Worm (Caenorhabditis elegans) whole organism, midembryonic: ENCODE measurements around the gene hrg-4.

Source experiments
- cog-1 ChIP-seq: sonication (generic microtip); optimal IDR thresholded peaks from 2 replicates; lab custom pipeline; 2016; ENCODE audit warnings: missing genetic modification characterization, missing compliant biosample characterization
- med-1 ChIP-seq: sonication (generic microtip); optimal IDR thresholded peaks from 2 replicates; lab custom pipeline; 2017; ENCODE audit warnings: missing genetic modification characterization, mild to moderate bottlenecking, missing compliant biosample characterization, antibody characterized with exemption, missing genetic modification reagents; ENCODE audit not compliant: insufficient read depth

DNA sequence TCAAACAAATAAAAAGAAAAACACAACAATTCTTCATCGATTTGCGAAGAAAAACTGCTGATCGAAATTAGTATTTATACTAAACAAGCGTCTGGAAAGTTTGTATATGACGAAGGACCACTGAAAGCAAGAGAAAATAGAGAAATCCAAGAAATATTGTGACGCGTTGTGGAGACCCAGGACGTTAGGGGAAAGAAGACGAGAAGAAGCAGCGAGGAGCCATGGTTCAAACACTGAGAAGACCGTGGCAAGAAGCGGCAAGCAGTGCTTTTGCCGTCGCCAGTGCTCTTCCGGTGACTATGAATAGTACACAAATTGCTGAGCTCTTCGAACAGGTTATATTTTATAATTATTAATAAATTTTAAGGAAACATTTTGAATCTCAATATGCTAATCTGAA lies 7.9 kb upstream of the hrg-4 start:
- TF ChIP-seq med-1 (GFP tag; lab: Kevin White, UChicago): no peak
- TF ChIP-seq cog-1: no peak
